Worm (Caenorhabditis elegans) whole organism, L1 larva: ENCODE results near the gene thn-5.

ENCODE experiments used
- C04F5.9 ChIP-seq: sonication (generic microtip); optimal IDR thresholded peaks from 2 replicates; lab custom pipeline; 2016; ENCODE audit warnings: missing genetic modification characterization, missing compliant biosample characterization
- C16A3.4 ChIP-seq: fragments of 150-350 bp; optimal IDR thresholded peaks from 2 replicates; lab custom pipeline; 2014; ENCODE audit warnings: missing biosample characterization, missing genetic modification characterization
- C34B4.2 ChIP-seq: sonication (generic microtip); optimal IDR thresholded peaks from 2 replicates; lab custom pipeline; 2017; ENCODE audit warnings: mild to moderate bottlenecking, missing genetic modification characterization, missing compliant biosample characterization
- Y116A8C.19 ChIP-seq: sonication (generic microtip); optimal IDR thresholded peaks from 2 replicates; lab custom pipeline; 2016; ENCODE audit warnings: missing compliant biosample characterization, missing genetic modification characterization, borderline replicate concordance
- aha-1 ChIP-seq: fragments of 150-350 bp; optimal IDR thresholded peaks from 2 replicates; lab custom pipeline; 2014; ENCODE audit warnings: missing biosample characterization, missing genetic modification characterization
- alr-1 ChIP-seq: fragments of 200-800 bp; sonication (Bioruptor generic); optimal IDR thresholded peaks from 2 replicates; lab custom pipeline; 2018; ENCODE audit warnings: borderline replicate concordance, mild to moderate bottlenecking, missing genetic modification characterization, missing compliant biosample characterization
- aly-2 ChIP-seq: fragments of 150-350 bp; optimal IDR thresholded peaks from 2 replicates; lab custom pipeline; 2014; ENCODE audit warnings: missing biosample characterization, missing genetic modification characterization
- ama-1 ChIP-seq: fragments of 150-350 bp; optimal IDR thresholded peaks from 2 replicates; lab custom pipeline; 2014
- ceh-63 ChIP-seq: fragments of 200-800 bp; sonication (Bioruptor generic); optimal IDR thresholded peaks from 2 replicates; lab custom pipeline; 2018; ENCODE audit warnings: mild to moderate bottlenecking, missing genetic modification characterization, missing compliant biosample characterization
- ceh-8 ChIP-seq: fragments of 200-800 bp; sonication (Bioruptor generic); optimal IDR thresholded peaks from 2 replicates; lab custom pipeline; 2018; ENCODE audit warnings: mild to moderate bottlenecking, missing genetic modification characterization, moderate library complexity, missing compliant biosample characterization
- ceh-88 ChIP-seq: fragments of 200-800 bp; sonication (Bioruptor generic); IDR thresholded peaks from 2 replicates; pipeline ENCODE4 v1.3.6; 2022; ENCODE audit warnings: missing genetic modification characterization, missing compliant biosample characterization
- ceh-90 ChIP-seq: sonication (generic microtip); optimal IDR thresholded peaks from 2 replicates; lab custom pipeline; 2016; ENCODE audit warnings: missing genetic modification characterization, missing compliant biosample characterization
- ces-1 ChIP-seq: fragments of 150-350 bp; optimal IDR thresholded peaks from 2 replicates; lab custom pipeline; 2014; ENCODE audit warnings: missing biosample characterization, missing genetic modification reagents, missing genetic modification characterization
- dpl-1 ChIP-seq, 3 experiments: fragments of 150-350 bp in 2 of 3; sonication (generic microtip) in 1 of 3; optimal IDR thresholded peaks; 2 replicates each; lab custom pipeline; 2014 to 2017; ENCODE audit warnings: missing biosample characterization in 3 of 3, missing genetic modification characterization in 3 of 3, missing genetic modification reagents in 3 of 3
- dsc-1 ChIP-seq: sonication (generic microtip); optimal IDR thresholded peaks from 2 replicates; lab custom pipeline; 2016; ENCODE audit warnings: mild to moderate bottlenecking, missing genetic modification characterization, missing compliant biosample characterization
- efl-1 ChIP-seq, 4 experiments: fragments of 150-350 bp; optimal IDR thresholded peaks in 3 of 4; peaks in 1 of 4; 1 replicate in 1 of 4; 2 replicates in 3 of 4; lab custom pipeline; 2014; ENCODE audit warnings: missing biosample characterization in 2 of 4, missing genetic modification characterization in 2 of 4, missing genetic modification reagents in 2 of 4
- efl-3 ChIP-seq: fragments of 200-800 bp; sonication (Bioruptor generic); optimal IDR thresholded peaks from 2 replicates; lab custom pipeline; 2018; ENCODE audit warnings: mild to moderate bottlenecking, missing genetic modification characterization, missing compliant biosample characterization
- egl-27 ChIP-seq, 2 experiments: fragments of 150-350 bp in 1 of 2; sonication (generic microtip); optimal IDR thresholded peaks; 3 replicates each; lab custom pipeline; 2017 to 2018; ENCODE audit warnings: missing biosample characterization in 2 of 2, missing genetic modification characterization in 2 of 2, missing genetic modification reagents in 2 of 2
- elt-2 ChIP-seq: sonication (generic microtip); optimal IDR thresholded peaks from 2 replicates; lab custom pipeline; 2016; ENCODE audit warnings: missing genetic modification characterization, mild to moderate bottlenecking, inconsistent platforms, missing compliant biosample characterization, missing genetic modification reagents
- elt-3 ChIP-seq, 6 experiments: fragments of 150-350 bp in 1 of 6; sonication (generic microtip); optimal IDR thresholded peaks; 2 replicates each; lab custom pipeline; 2017 to 2018; ENCODE audit warnings: missing biosample characterization in 6 of 6, missing genetic modification characterization in 6 of 6, inconsistent platforms in 1 of 6
- ets-5 ChIP-seq: fragments of 200-800 bp; sonication (Bioruptor generic); IDR thresholded peaks from 2 replicates; pipeline ENCODE4 v1.3.6; 2022; ENCODE audit warnings: missing genetic modification characterization, missing compliant biosample characterization
- fkh-10 ChIP-seq: sonication (generic microtip); optimal IDR thresholded peaks from 2 replicates; lab custom pipeline; 2017; ENCODE audit warnings: missing biosample characterization, missing genetic modification reagents, missing genetic modification characterization
- fkh-4 ChIP-seq: sonication (generic microtip); optimal IDR thresholded peaks from 2 replicates; lab custom pipeline; 2016; ENCODE audit warnings: missing compliant biosample characterization, missing genetic modification characterization, borderline replicate concordance
- fkh-8 ChIP-seq: sonication (generic microtip); optimal IDR thresholded peaks from 2 replicates; lab custom pipeline; 2016; ENCODE audit warnings: mild to moderate bottlenecking, missing genetic modification characterization, missing compliant biosample characterization
- hlh-17 ChIP-seq: fragments of 200-800 bp; sonication (Bioruptor generic); optimal IDR thresholded peaks from 2 replicates; lab custom pipeline; 2018; ENCODE audit warnings: missing genetic modification characterization, mild to moderate bottlenecking, missing compliant biosample characterization, moderate library complexity, borderline replicate concordance
- hlh-4 ChIP-seq: sonication (generic microtip); optimal IDR thresholded peaks from 2 replicates; lab custom pipeline; 2016; ENCODE audit warnings: mild to moderate bottlenecking, missing genetic modification characterization, missing compliant biosample characterization
- hpl-2 ChIP-seq: fragments of 150-350 bp; optimal IDR thresholded peaks from 2 replicates; lab custom pipeline; 2014; ENCODE audit warnings: missing biosample characterization, missing genetic modification reagents, missing genetic modification characterization
- irx-1 ChIP-seq: sonication (generic microtip); optimal IDR thresholded peaks from 2 replicates; lab custom pipeline; 2016; ENCODE audit warnings: missing genetic modification characterization, missing compliant biosample characterization
- jun-1 ChIP-seq: fragments of 150-350 bp; optimal IDR thresholded peaks from 2 replicates; lab custom pipeline; 2014; ENCODE audit warnings: missing biosample characterization, missing genetic modification reagents, missing genetic modification characterization
- lin-15B ChIP-seq: fragments of 150-350 bp; sonication (generic microtip); optimal IDR thresholded peaks from 3 replicates; lab custom pipeline; 2014; ENCODE audit warnings: missing biosample characterization, missing genetic modification characterization
- lin-39 ChIP-seq: fragments of 150-350 bp; optimal IDR thresholded peaks from 2 replicates; lab custom pipeline; 2014; ENCODE audit warnings: missing biosample characterization, missing genetic modification reagents, missing genetic modification characterization
- lir-3 ChIP-seq: sonication (generic microtip); optimal IDR thresholded peaks from 2 replicates; lab custom pipeline; 2016; ENCODE audit warnings: mild to moderate bottlenecking, missing genetic modification characterization, moderate library complexity, missing compliant biosample characterization; ENCODE audit not compliant: poor library complexity
- mab-9 ChIP-seq: fragments of 200-800 bp; sonication (Bioruptor generic); IDR thresholded peaks from 2 replicates; pipeline ENCODE4 v1.3.6; 2022; ENCODE audit warnings: missing genetic modification reagents, missing genetic modification characterization, missing compliant biosample characterization
- mdl-1 ChIP-seq, 2 experiments: fragments of 150-350 bp; optimal IDR thresholded peaks; 2 replicates each; lab custom pipeline; 2014 to 2017; ENCODE audit warnings: missing biosample characterization in 2 of 2, missing genetic modification characterization in 2 of 2, inconsistent platforms in 1 of 2
- mef-2 ChIP-seq: fragments of 150-350 bp; optimal IDR thresholded peaks from 2 replicates; lab custom pipeline; 2014; ENCODE audit warnings: missing biosample characterization, missing genetic modification characterization
- nhr-11 ChIP-seq: fragments of 150-350 bp; optimal IDR thresholded peaks from 2 replicates; lab custom pipeline; 2014; ENCODE audit warnings: missing biosample characterization, missing genetic modification characterization
- nhr-19 ChIP-seq: fragments of 200-800 bp; sonication (Bioruptor generic); conservative IDR thresholded peaks from 2 replicates; pipeline ENCODE4 v1.3.6; 2022; ENCODE audit warnings: missing genetic modification characterization, missing compliant biosample characterization
- nhr-20 ChIP-seq: sonication (generic microtip); optimal IDR thresholded peaks from 2 replicates; lab custom pipeline; 2016; ENCODE audit warnings: mild to moderate bottlenecking, missing genetic modification characterization, missing compliant biosample characterization
- nhr-76 ChIP-seq: sonication (generic microtip); optimal IDR thresholded peaks from 2 replicates; lab custom pipeline; 2017; ENCODE audit warnings: missing biosample characterization, missing genetic modification characterization
- pag-3 ChIP-seq: sonication (generic microtip); optimal IDR thresholded peaks from 2 replicates; lab custom pipeline; 2017; ENCODE audit warnings: missing genetic modification characterization, mild to moderate bottlenecking, missing compliant biosample characterization, antibody characterized with exemption, borderline replicate concordance; ENCODE audit not compliant: insufficient read depth
- pax-3 ChIP-seq: fragments of 200-800 bp; sonication (Bioruptor generic); optimal IDR thresholded peaks from 2 replicates; lab custom pipeline; 2018; ENCODE audit warnings: mild to moderate bottlenecking, missing genetic modification characterization, moderate library complexity, missing compliant biosample characterization
- pqm-1 ChIP-seq: sonication (generic microtip); optimal IDR thresholded peaks from 3 replicates; lab custom pipeline; 2017; ENCODE audit warnings: missing biosample characterization, missing genetic modification characterization
- rnt-1 ChIP-seq: sonication (generic microtip); optimal IDR thresholded peaks from 2 replicates; lab custom pipeline; 2016; ENCODE audit warnings: mild to moderate bottlenecking, missing genetic modification characterization, moderate library complexity, missing compliant biosample characterization
- snpc-4 ChIP-seq: fragments of 150-350 bp; optimal IDR thresholded peaks from 2 replicates; lab custom pipeline; 2014; ENCODE audit warnings: missing biosample characterization, missing genetic modification characterization
- snu-23 ChIP-seq: sonication (generic microtip); optimal IDR thresholded peaks from 2 replicates; lab custom pipeline; 2016; ENCODE audit warnings: missing genetic modification characterization, missing compliant biosample characterization
- sox-4 ChIP-seq: sonication (generic microtip); optimal IDR thresholded peaks from 2 replicates; lab custom pipeline; 2016; ENCODE audit warnings: missing genetic modification characterization, missing compliant biosample characterization
- swsn-7 ChIP-seq: sonication (generic microtip); optimal IDR thresholded peaks from 2 replicates; lab custom pipeline; 2016; ENCODE audit warnings: missing genetic modification characterization, missing compliant biosample characterization
- tlp-1 ChIP-seq: fragments of 150-350 bp; optimal IDR thresholded peaks from 2 replicates; lab custom pipeline; 2014; ENCODE audit warnings: missing biosample characterization, missing genetic modification characterization
- unc-130 ChIP-seq: fragments of 150-350 bp; optimal IDR thresholded peaks from 2 replicates; lab custom pipeline; 2017; ENCODE audit warnings: missing biosample characterization, missing genetic modification characterization, inconsistent platforms
- unc-62 ChIP-seq: fragments of 150-350 bp; optimal IDR thresholded peaks from 2 replicates; lab custom pipeline; 2014; ENCODE audit warnings: missing biosample characterization, missing genetic modification reagents, missing genetic modification characterization
- vab-15 ChIP-seq: sonication (generic microtip); optimal IDR thresholded peaks from 2 replicates; lab custom pipeline; 2017; ENCODE audit warnings: missing genotype, mild to moderate bottlenecking, missing genetic modification characterization, missing compliant biosample characterization
- ztf-11 ChIP-seq, 2 experiments: sonication (generic microtip); optimal IDR thresholded peaks; 2 replicates each; lab custom pipeline; 2016 to 2017; ENCODE audit warnings: missing genetic modification characterization in 2 of 2, missing biosample characterization in 1 of 2, missing compliant biosample characterization in 1 of 2
- ztf-4 ChIP-seq: fragments of 150-350 bp; optimal IDR thresholded peaks from 2 replicates; lab custom pipeline; 2014; ENCODE audit warnings: missing biosample characterization, missing genetic modification characterization

The thn-5 gene

DNA sequence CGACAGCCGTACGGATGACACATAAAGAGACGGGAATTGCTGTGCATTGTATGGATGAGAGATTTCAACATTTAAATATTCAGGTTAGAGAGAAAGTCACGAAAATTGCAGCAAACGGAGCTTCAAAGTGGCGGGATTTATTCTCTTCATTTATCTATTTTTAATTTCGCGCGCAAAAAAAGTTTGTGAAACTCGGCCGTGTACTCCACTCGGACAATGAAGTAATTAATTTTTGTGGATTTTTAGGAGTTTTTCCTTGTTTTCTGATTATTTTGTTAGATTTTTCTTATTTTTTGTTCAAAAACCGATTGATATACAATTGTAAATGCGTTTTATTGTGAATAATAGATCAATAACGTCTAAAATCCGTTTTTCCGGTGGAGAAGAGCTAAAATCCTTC, 42.6 kb upstream of the thn-5 start:
- TF ChIP-seq aha-1 (no peak), mef-2 (no peak), fkh-10 (GFP tag; lab: Kevin White, UChicago) (no peak), hpl-2 (no peak), pag-3 (tag; lab: Kevin White, UChicago) (no peak), Y116A8C.19 (tag; lab: Kevin White, UChicago) (no peak), pqm-1 (tag; lab: Kevin White, UChicago) (no peak), elt-2 (tag; lab: Kevin White, UChicago) (no peak), fkh-4 (tag; lab: Kevin White, UChicago) (peak; percentile 15), vab-15 (no peak), unc-62 (GFP tag; lab: Kevin White, UChicago) (no peak), nhr-11 (tag; lab: Kevin White, UChicago) (no peak), nhr-20 (tag; lab: Kevin White, UChicago) (peak; percentile 8), fkh-8 (tag; lab: Kevin White, UChicago) (no peak), tlp-1 (tag; lab: Kevin White, UChicago) (no peak), hlh-4 (tag; lab: Kevin White, UChicago) (no peak), pax-3 (tag; lab: Kevin White, UChicago) (no peak), elt-3 (tag; optimal IDR thresholded peaks at IDR 0.05; lab: Kevin White, UChicago) (no peak), irx-1 (tag; lab: Kevin White, UChicago) (peak; percentile 62), aly-2 (tag; lab: Kevin White, UChicago) (no peak), efl-1 (optimal IDR thresholded peaks at IDR 0.05; lab: Kevin White, UChicago) (peak; percentile 87), efl-1 (GFP tag; optimal IDR thresholded peaks at IDR 0.05 in 1 of 2; lab: Kevin White, UChicago) (peak; percentile 86 to 98), ceh-63 (GFP tag; lab: Kevin White, UChicago) (no peak), snpc-4 (tag; lab: Kevin White, UChicago) (no peak), ets-5 (no peak), ztf-11 (tag; optimal IDR thresholded peaks at IDR 0.05; lab: Kevin White, UChicago) (no peak), ceh-8 (GFP tag; lab: Kevin White, UChicago) (no peak), efl-3 (GFP tag; lab: Kevin White, UChicago) (no peak), unc-130 (tag; lab: Kevin White, UChicago) (no peak), ceh-90 (peak; percentile 76), C34B4.2 (no peak), C16A3.4 (tag; lab: Kevin White, UChicago) (no peak), egl-27 (tag; optimal IDR thresholded peaks at IDR 0.05; lab: Kevin White, UChicago) (no peak), rnt-1 (peak; percentile 77), lin-15B (no peak), nhr-19 (GFP tag; lab: Robert Waterston, UW) (peak; percentile 23), C04F5.9 (tag; lab: Kevin White, UChicago) (no peak), swsn-7 (tag; lab: Kevin White, UChicago) (peak; percentile 29), ces-1 (GFP tag; lab: Kevin White, UChicago) (no peak), sox-4 (tag; lab: Kevin White, UChicago) (no peak), dsc-1 (peak; percentile 38), dpl-1 (GFP tag; optimal IDR thresholded peaks at IDR 0.05; lab: Kevin White, UChicago) (peak; percentile 76 to 86 (median 80)), jun-1 (no peak), nhr-76 (no peak), mdl-1 (tag; optimal IDR thresholded peaks at IDR 0.05; lab: Kevin White, UChicago) (no peak), alr-1 (tag; lab: Kevin White, UChicago) (no peak), ceh-88 (GFP tag; lab: Robert Waterston, UW) (no peak), ama-1 (lab: Kevin White, UChicago) (no peak), ztf-4 (tag; lab: Kevin White, UChicago) (no peak), lin-39 (tag; lab: Kevin White, UChicago) (peak; percentile 23), mab-9 (no peak), snu-23 (GFP tag; lab: Kevin White, UChicago) (no peak), lir-3 (tag; lab: Kevin White, UChicago) (peak; percentile 73), hlh-17 (no peak)
